Worm (Caenorhabditis elegans) whole organism, late embryonic: ENCODE measurements around the gene W03F9.2.

Source experiments
- ceh-31 ChIP-seq: sonication (generic microtip); optimal IDR thresholded peaks from 2 replicates; lab custom pipeline; 2016; ENCODE audit warnings: missing genetic modification characterization, missing compliant biosample characterization
- pqm-1 ChIP-seq: sonication (generic microtip); optimal IDR thresholded peaks from 2 replicates; lab custom pipeline; 2016; ENCODE audit warnings: missing genetic modification characterization, missing compliant biosample characterization

Gene W03F9.2

DNA sequence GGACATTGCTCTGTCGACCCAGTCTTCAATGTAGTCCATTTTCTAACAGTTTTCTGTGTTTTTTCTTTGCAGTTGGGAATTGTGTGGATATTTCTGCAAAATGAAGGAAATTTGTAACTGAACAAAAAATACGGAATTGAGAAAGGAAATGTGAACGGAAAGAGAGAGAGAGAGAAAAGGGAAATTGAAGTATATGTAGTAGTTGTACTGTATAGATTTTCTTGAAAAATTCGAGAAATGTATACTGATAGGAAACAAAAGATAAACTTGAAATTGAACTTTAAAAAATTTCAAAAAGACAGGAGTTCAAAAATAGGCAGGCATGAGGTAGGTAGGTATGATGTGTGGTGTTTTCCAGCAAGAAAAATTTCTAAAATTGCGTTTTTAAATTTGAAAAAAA lies 44.1 kb downstream of the W03F9.2 start, which contains the start of gene daam-1:
daam-1 (minus strand) TSS at position 101 of the 400 bp plus-strand sequence.
- no peak for TF ChIP-seq pqm-1 (tag; lab: Kevin White, UChicago)
- TF ChIP-seq ceh-31: no peak
- TF ChIP-seq, all 69 proteins: peak for 0
